Fruit fly (Drosophila melanogaster) whole organism, adult: Measurements from ENCODE around the gene NSD.

Source experiments
- CG11617 ChIP-seq: fragments of 200-800 bp; sonication (Bioruptor generic); optimal IDR thresholded peaks from 2 replicates; lab custom pipeline; 2017; ENCODE audit warnings: mild to moderate bottlenecking, missing biosample characterization, missing genetic modification reagents, missing genetic modification characterization
- CG12768 ChIP-seq: fragments of 200-800 bp; sonication (Bioruptor generic); optimal IDR thresholded peaks from 2 replicates; lab custom pipeline; 2017; ENCODE audit warnings: missing biosample characterization, missing genetic modification characterization, mild to moderate bottlenecking, moderate library complexity, missing genetic modification reagents
- CG14711 ChIP-seq: fragments of 200-800 bp; sonication (Bioruptor generic); optimal IDR thresholded peaks from 2 replicates; lab custom pipeline; 2018; ENCODE audit warnings: missing biosample characterization, mild to moderate bottlenecking, missing genetic modification characterization, moderate library complexity
- CG1620 ChIP-seq: fragments of 200-800 bp; sonication (Bioruptor generic); optimal IDR thresholded peaks from 2 replicates; lab custom pipeline; 2016; ENCODE audit warnings: missing biosample characterization, missing genetic modification characterization
- CG33017 ChIP-seq: fragments of 200-800 bp; sonication (Bioruptor generic); optimal IDR thresholded peaks from 2 replicates; lab custom pipeline; 2018; ENCODE audit warnings: missing biosample characterization, mild to moderate bottlenecking, missing genetic modification characterization, moderate library complexity
- CG5204 ChIP-seq: fragments of 200-800 bp; sonication (Bioruptor generic); optimal IDR thresholded peaks from 2 replicates; lab custom pipeline; 2016; ENCODE audit warnings: missing biosample characterization, missing genetic modification characterization
- CG7045 ChIP-seq: fragments of 200-800 bp; sonication (Bioruptor generic); optimal IDR thresholded peaks from 2 replicates; lab custom pipeline; 2017; ENCODE audit warnings: missing biosample characterization, mild to moderate bottlenecking, missing genetic modification characterization
- CG7101 ChIP-seq: fragments of 200-800 bp; sonication (Bioruptor generic); optimal IDR thresholded peaks from 2 replicates; lab custom pipeline; 2018; ENCODE audit warnings: missing biosample characterization, mild to moderate bottlenecking, missing genetic modification characterization, moderate library complexity
- Clk ChIP-seq: fragments of 200-800 bp; sonication (Bioruptor generic); optimal IDR thresholded peaks from 2 replicates; lab custom pipeline; 2017; ENCODE audit warnings: missing biosample characterization, missing genetic modification characterization
- Crg-1 ChIP-seq: fragments of 200-800 bp; sonication (Bioruptor generic); optimal IDR thresholded peaks from 2 replicates; lab custom pipeline; 2016; ENCODE audit warnings: missing biosample characterization, missing genetic modification characterization
- Hr96 ChIP-seq: fragments of 200-800 bp; sonication (Bioruptor generic); optimal IDR thresholded peaks from 2 replicates; lab custom pipeline; 2016; ENCODE audit warnings: missing biosample characterization, missing genetic modification characterization
- Mnt ChIP-seq: fragments of 200-800 bp; sonication (Bioruptor generic); optimal IDR thresholded peaks from 2 replicates; lab custom pipeline; 2016; ENCODE audit warnings: missing biosample characterization, mild to moderate bottlenecking, missing genetic modification characterization
- bab1 ChIP-seq: fragments of 200-800 bp; sonication (Bioruptor generic); optimal IDR thresholded peaks from 3 replicates; lab custom pipeline; 2019; ENCODE audit warnings: missing biosample characterization, mild to moderate bottlenecking, missing genetic modification characterization, moderate library complexity
- cic ChIP-seq: fragments of 200-800 bp; sonication (Bioruptor generic); optimal IDR thresholded peaks from 2 replicates; lab custom pipeline; 2017; ENCODE audit warnings: missing biosample characterization, mild to moderate bottlenecking, missing genetic modification characterization, moderate library complexity
- cnc ChIP-seq, 2 experiments: fragments of >200 bp; optimal IDR thresholded peaks; 2 replicates each; lab custom pipeline; 2017
- kay ChIP-seq: fragments of 200-800 bp; sonication (Bioruptor generic); peaks from one replicate; lab custom pipeline; 2016; ENCODE audit warnings: missing biosample characterization, missing genetic modification characterization, borderline replicate concordance
- ovo ChIP-seq: fragments of 200-800 bp; sonication (Bioruptor generic); optimal IDR thresholded peaks from 2 replicates; lab custom pipeline; 2016; ENCODE audit warnings: missing biosample characterization, missing genetic modification characterization
- pad ChIP-seq: fragments of 200-800 bp; sonication (Bioruptor generic); optimal IDR thresholded peaks from 3 replicates; lab custom pipeline; 2017; ENCODE audit warnings: missing biosample characterization, missing genetic modification characterization, mild to moderate bottlenecking, moderate library complexity, missing genetic modification reagents
- tj ChIP-seq: fragments of 200-800 bp; sonication (Bioruptor generic); optimal IDR thresholded peaks from 3 replicates; lab custom pipeline; 2017; ENCODE audit warnings: missing biosample characterization, mild to moderate bottlenecking, missing genetic modification characterization, moderate library complexity
- toe ChIP-seq: fragments of 200-800 bp; sonication (Bioruptor generic); optimal IDR thresholded peaks from 2 replicates; lab custom pipeline; 2016; ENCODE audit warnings: missing biosample characterization, missing genetic modification characterization

The NSD gene

dm6 chr3R:27912147-27912546 is 25.5 kb downstream of the NSD start, which contains the start of gene mil:
TSS of gene mil (plus strand) at chr3R:27912447.
- TF ChIP-seq ovo (no peak), CG33017 (no peak), CG7045 (GFP tag; lab: Kevin White, UChicago) (no peak), kay (no peak), Mnt (GFP tag; lab: Kevin White, UChicago) (no peak), CG12768 (no peak), Clk (no peak), cnc (optimal IDR thresholded peaks at IDR 0.05; lab: Kevin White, UChicago) (no peak), Crg-1 (GFP tag; lab: Kevin White, UChicago) (no peak), bab1 (no peak), pad (GFP tag; lab: Kevin White, UChicago) (no peak), Hr96 (no peak), tj (no peak), CG14711 (tag; lab: Kevin White, UChicago) (no peak), CG1620 (GFP tag; lab: Kevin White, UChicago) (no peak), CG11617 (GFP tag; lab: Kevin White, UChicago) (no peak), cic (no peak), CG5204 (GFP tag; lab: Kevin White, UChicago) (no peak), toe (GFP tag; lab: Kevin White, UChicago) (no peak), CG7101 (tag; lab: Kevin White, UChicago) (no peak)

dm6 chr3R:27905695-27906094 is 32.0 kb downstream of the NSD start, which contains the start of gene CG34353:
TSS of gene CG34353 (minus strand) at chr3R:27905843.
- TF ChIP-seq CG11617 (GFP tag; lab: Kevin White, UChicago) (no peak), ovo (no peak), CG7045 (GFP tag; lab: Kevin White, UChicago) (no peak), CG1620 (GFP tag; lab: Kevin White, UChicago) (no peak), toe (GFP tag; lab: Kevin White, UChicago) (no peak), cnc (optimal IDR thresholded peaks at IDR 0.05; lab: Kevin White, UChicago) (no peak), Mnt (GFP tag; lab: Kevin White, UChicago) (no peak), CG14711 (tag; lab: Kevin White, UChicago) (no peak), CG7101 (tag; lab: Kevin White, UChicago) (no peak), CG12768 (no peak)

dm6 chr3R:27888110-27888509 is 49.5 kb downstream of the NSD start:
- TF ChIP-seq Clk (no peak), Crg-1 (GFP tag; lab: Kevin White, UChicago) (no peak), ovo (no peak)
